Fruit fly (Drosophila melanogaster) S2 (cell line): ENCODE results near the gene CG31730.

Experiments used
- CG8478 ChIP-seq: fragments of >200 bp; optimal IDR thresholded peaks from 2 replicates; lab custom pipeline; 2018
- CTCF ChIP-seq, 2 experiments: fragments of >200 bp; optimal IDR thresholded peaks; 2 replicates each; lab custom pipeline; 2018

DNA sequence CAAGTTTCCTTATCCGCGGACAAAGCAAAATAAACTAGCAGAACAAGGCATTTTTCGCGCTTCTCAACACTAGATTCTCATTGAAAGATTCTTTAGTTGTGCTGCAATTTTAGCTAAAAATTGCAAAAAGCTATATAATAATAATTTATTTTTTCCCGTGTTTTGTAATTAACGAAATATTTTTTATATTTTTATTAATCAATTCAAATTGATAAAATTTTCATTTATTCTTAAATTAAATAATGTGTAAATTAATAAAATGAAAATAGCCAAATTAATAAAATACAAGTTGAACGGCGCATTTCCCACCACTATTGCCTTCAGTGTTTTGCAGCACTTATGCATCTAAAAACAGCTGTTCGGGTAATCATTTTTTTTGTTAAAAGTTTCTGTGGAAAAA, 26.9 kb upstream of the CG31730 start, which contains the start of the genes Drep4 and Uvrag:
- TF ChIP-seq CTCF (optimal IDR thresholded peaks at IDR 0.05; lab: Kevin White, UChicago) (no peak), CG8478 (lab: Kevin White, UChicago) (no peak)
